Worm (Caenorhabditis elegans) whole organism, young adult: ENCODE measurements around the gene F25D1.8.

Experiments used
- B0035.1 ChIP-seq: sonication (generic microtip); optimal IDR thresholded peaks from 2 replicates; lab custom pipeline; 2016; ENCODE audit warnings: missing genetic modification characterization, mild to moderate bottlenecking, missing compliant biosample characterization, missing genotype, missing genetic modification reagents
- C17E4.6 ChIP-seq: fragments of 200-800 bp; sonication (Bioruptor generic); IDR thresholded peaks from 2 replicates; pipeline ENCODE4 v1.3.6; 2022; ENCODE audit warnings: missing genetic modification reagents, missing genetic modification characterization, missing compliant biosample characterization
- F10E7.11 ChIP-seq: sonication (generic microtip); optimal IDR thresholded peaks from 2 replicates; lab custom pipeline; 2017; ENCODE audit warnings: mild to moderate bottlenecking, missing genetic modification characterization, moderate library complexity, missing compliant biosample characterization
- F37B4.10 ChIP-seq: fragments of 200-800 bp; sonication (Bioruptor generic); IDR thresholded peaks from 2 replicates; pipeline ENCODE4 v1.3.6; 2022; ENCODE audit warnings: missing genetic modification characterization, missing compliant biosample characterization
- F39B2.1 ChIP-seq: fragments of 200-800 bp; sonication (Bioruptor generic); IDR thresholded peaks from 2 replicates; pipeline ENCODE4 v1.3.6; 2022; ENCODE audit warnings: missing genetic modification reagents, missing genetic modification characterization, missing compliant biosample characterization
- F52B5.7 ChIP-seq: sonication (generic microtip); optimal IDR thresholded peaks from 2 replicates; lab custom pipeline; 2016; ENCODE audit warnings: mild to moderate bottlenecking, missing genetic modification characterization, missing compliant biosample characterization
- K11D2.4 ChIP-seq: fragments of 200-800 bp; sonication (Bioruptor generic); IDR thresholded peaks from 2 replicates; pipeline ENCODE4 v1.3.6; 2022; ENCODE audit warnings: missing genetic modification reagents, missing genetic modification characterization, missing compliant biosample characterization
- T26A5.8 ChIP-seq: sonication (generic microtip); optimal IDR thresholded peaks from 2 replicates; lab custom pipeline; 2016; ENCODE audit warnings: missing genetic modification characterization, missing compliant biosample characterization
- Y56A3A.18 ChIP-seq: fragments of 200-800 bp; sonication (Bioruptor generic); IDR thresholded peaks from 2 replicates; pipeline ENCODE4 v1.3.6; 2022; ENCODE audit warnings: missing genetic modification reagents, missing genetic modification characterization, missing compliant biosample characterization
- akir-1 ChIP-seq: fragments of 200-800 bp; sonication (Bioruptor generic); optimal IDR thresholded peaks from 2 replicates; lab custom pipeline; 2018; ENCODE audit warnings: mild to moderate bottlenecking, missing genetic modification characterization, moderate library complexity, missing compliant biosample characterization
- ama-1 ChIP-seq, 3 experiments: fragments of 150-350 bp in 1 of 3; sonication (generic microtip) in 2 of 3; optimal IDR thresholded peaks; 2 replicates each; lab custom pipeline; 2014 to 2018; ENCODE audit warnings: missing biosample characterization in 2 of 3, missing genetic modification characterization in 2 of 3, missing genetic modification reagents in 2 of 3
- aptf-2 ChIP-seq: fragments of 200-800 bp; sonication (Bioruptor generic); conservative IDR thresholded peaks from 2 replicates; pipeline ENCODE4 v1.3.6; 2022; ENCODE audit warnings: missing genetic modification reagents, missing genetic modification characterization, missing compliant biosample characterization
- aptf-3 ChIP-seq: fragments of 200-800 bp; sonication (Bioruptor generic); IDR thresholded peaks from 2 replicates; pipeline ENCODE4 v1.3.6; 2022; ENCODE audit warnings: missing genetic modification characterization, missing compliant biosample characterization
- attf-3 ChIP-seq: fragments of 200-800 bp; sonication (Bioruptor generic); conservative IDR thresholded peaks from 2 replicates; pipeline ENCODE4 v1.3.6; 2022; ENCODE audit warnings: missing genetic modification reagents, missing genetic modification characterization, missing compliant biosample characterization
- attf-5 ChIP-seq: fragments of 200-800 bp; sonication (Bioruptor generic); optimal IDR thresholded peaks from 2 replicates; lab custom pipeline; 2018; ENCODE audit warnings: mild to moderate bottlenecking, missing genetic modification characterization, missing compliant biosample characterization
- cebp-2 ChIP-seq: fragments of 200-800 bp; sonication (Bioruptor generic); IDR thresholded peaks from 2 replicates; pipeline ENCODE4 v1.3.6; 2022; ENCODE audit warnings: missing genetic modification characterization, missing compliant biosample characterization
- ceh-100 ChIP-seq: fragments of 200-800 bp; sonication (Bioruptor generic); IDR thresholded peaks from 2 replicates; pipeline ENCODE4 v1.3.6; 2022; ENCODE audit warnings: missing genetic modification reagents, missing genetic modification characterization, missing compliant biosample characterization
- ceh-27 ChIP-seq: fragments of 200-800 bp; sonication (Bioruptor generic); optimal IDR thresholded peaks from 2 replicates; lab custom pipeline; 2018; ENCODE audit warnings: mild to moderate bottlenecking, missing genetic modification characterization, moderate library complexity, missing compliant biosample characterization
- ceh-40 ChIP-seq: fragments of 200-800 bp; sonication (Bioruptor generic); IDR thresholded peaks from 2 replicates; pipeline ENCODE4 v1.3.6; 2022; ENCODE audit warnings: missing genetic modification characterization, missing compliant biosample characterization
- ceh-58 ChIP-seq: fragments of 200-800 bp; sonication (Bioruptor generic); IDR thresholded peaks from 2 replicates; pipeline ENCODE4 v1.3.6; 2022; ENCODE audit warnings: missing genetic modification characterization, missing compliant biosample characterization
- ceh-91 ChIP-seq: fragments of 200-800 bp; sonication (Bioruptor generic); IDR thresholded peaks from 2 replicates; pipeline ENCODE4 v1.3.6; 2022; ENCODE audit warnings: missing genetic modification reagents, missing genetic modification characterization, missing compliant biosample characterization
- dox-1 ChIP-seq: fragments of 200-800 bp; sonication (Bioruptor generic); IDR thresholded peaks from 2 replicates; pipeline ENCODE4 v1.3.6; 2022; ENCODE audit warnings: missing genetic modification reagents, missing genetic modification characterization, missing compliant biosample characterization
- dpff-1 ChIP-seq: sonication (generic microtip); optimal IDR thresholded peaks from 2 replicates; lab custom pipeline; 2017; ENCODE audit warnings: mild to moderate bottlenecking, missing genetic modification characterization, missing compliant biosample characterization
- egl-18 ChIP-seq: fragments of 200-800 bp; sonication (Bioruptor generic); IDR thresholded peaks from 2 replicates; pipeline ENCODE4 v1.3.6; 2022; ENCODE audit warnings: missing genetic modification reagents, missing genetic modification characterization, missing compliant biosample characterization
- egl-44 ChIP-seq: fragments of 200-800 bp; sonication (Bioruptor generic); IDR thresholded peaks from 2 replicates; pipeline ENCODE4 v1.3.6; 2022; ENCODE audit warnings: missing genetic modification reagents, missing genetic modification characterization, missing compliant biosample characterization
- ets-4 ChIP-seq: fragments of 200-800 bp; sonication (Bioruptor generic); optimal IDR thresholded peaks from 2 replicates; lab custom pipeline; 2018; ENCODE audit warnings: mild to moderate bottlenecking, missing genetic modification characterization, missing compliant biosample characterization
- fkh-3 ChIP-seq: sonication (generic microtip); optimal IDR thresholded peaks from 2 replicates; lab custom pipeline; 2016; ENCODE audit warnings: mild to moderate bottlenecking, missing genetic modification characterization, missing compliant biosample characterization
- lag-1 ChIP-seq: fragments of 200-800 bp; sonication (Bioruptor generic); IDR thresholded peaks from 2 replicates; pipeline ENCODE4 v1.3.6; 2022; ENCODE audit warnings: missing genetic modification reagents, missing genetic modification characterization, missing compliant biosample characterization
- lir-1 ChIP-seq: fragments of 200-800 bp; sonication (Bioruptor generic); conservative IDR thresholded peaks from 2 replicates; pipeline ENCODE4 v1.3.6; 2022; ENCODE audit warnings: missing genetic modification reagents, missing genetic modification characterization, missing compliant biosample characterization
- mcd-1 ChIP-seq: fragments of 200-800 bp; sonication (Bioruptor generic); IDR thresholded peaks from 2 replicates; pipeline ENCODE4 v1.3.6; 2022; ENCODE audit warnings: missing genetic modification reagents, missing genetic modification characterization, missing compliant biosample characterization
- nfya-1 ChIP-seq: sonication (generic microtip); optimal IDR thresholded peaks from 2 replicates; lab custom pipeline; 2017; ENCODE audit warnings: antibody characterized with exemption, missing compliant biosample characterization, missing genetic modification characterization, borderline replicate concordance; ENCODE audit not compliant: insufficient read depth
- nfyb-1 ChIP-seq: fragments of 200-800 bp; sonication (Bioruptor generic); IDR thresholded peaks from 2 replicates; pipeline ENCODE4 v1.3.6; 2022; ENCODE audit warnings: missing genetic modification reagents, missing genetic modification characterization, missing compliant biosample characterization
- nhr-80 ChIP-seq: sonication (generic microtip); optimal IDR thresholded peaks from 2 replicates; lab custom pipeline; 2016; ENCODE audit warnings: missing genetic modification characterization, missing compliant biosample characterization
- rec-8 ChIP-seq, 2 experiments: sonication (generic microtip); optimal IDR thresholded peaks; 2 replicates each; lab custom pipeline; 2016; ENCODE audit warnings: mild to moderate bottlenecking in 2 of 2, missing genetic modification characterization in 2 of 2, missing genetic modification reagents in 2 of 2, missing genotype in 2 of 2, missing biosample characterization in 1 of 2, missing compliant biosample characterization in 1 of 2, moderate library complexity in 1 of 2
- repo-1 ChIP-seq: sonication (generic microtip); optimal IDR thresholded peaks from 2 replicates; lab custom pipeline; 2017; ENCODE audit warnings: mild to moderate bottlenecking, missing genetic modification characterization, missing compliant biosample characterization
- sea-2 ChIP-seq: fragments of 200-800 bp; sonication (Bioruptor generic); IDR thresholded peaks from 2 replicates; pipeline ENCODE4 v1.3.6; 2022; ENCODE audit warnings: missing genetic modification characterization, missing compliant biosample characterization
- snpc-1.3 ChIP-seq: sonication (generic microtip); optimal IDR thresholded peaks from 2 replicates; lab custom pipeline; 2017; ENCODE audit warnings: missing genetic modification characterization, mild to moderate bottlenecking, missing compliant biosample characterization, antibody characterized with exemption, moderate library complexity, missing genotype, missing genetic modification reagents; ENCODE audit not compliant: insufficient read depth
- snpc-4 ChIP-seq, 5 experiments: fragments of 150-350 bp in 1 of 5; sonication (generic microtip) in 4 of 5; optimal IDR thresholded peaks; 2 replicates each; lab custom pipeline; 2014 to 2018; ENCODE audit warnings: missing genetic modification characterization in 5 of 5, missing biosample characterization in 3 of 5, antibody characterized with exemption in 2 of 5, mild to moderate bottlenecking in 2 of 5, missing compliant biosample characterization in 2 of 5, missing genotype in 2 of 5, moderate library complexity in 2 of 5, missing genetic modification reagents in 1 of 5
- tbp1 ChIP-seq: fragments of 200-800 bp; sonication (Bioruptor generic); optimal IDR thresholded peaks from 2 replicates; lab custom pipeline; 2018; ENCODE audit warnings: mild to moderate bottlenecking, missing genetic modification characterization, missing compliant biosample characterization
- unc-62 ChIP-seq: fragments of 150-350 bp; optimal IDR thresholded peaks from 2 replicates; lab custom pipeline; 2014; ENCODE audit warnings: missing biosample characterization, missing genetic modification reagents, missing genetic modification characterization
- xnd-1 ChIP-seq: sonication (generic microtip); optimal IDR thresholded peaks from 2 replicates; lab custom pipeline; 2016; ENCODE audit warnings: missing genotype, missing genetic modification reagents, missing genetic modification characterization, missing compliant biosample characterization
- ztf-18 ChIP-seq: sonication (generic microtip); optimal IDR thresholded peaks from 2 replicates; lab custom pipeline; 2016; ENCODE audit warnings: missing genotype, mild to moderate bottlenecking, missing genetic modification characterization, missing compliant biosample characterization
- ztf-22 ChIP-seq: fragments of 200-800 bp; sonication (Bioruptor generic); optimal IDR thresholded peaks from 2 replicates; lab custom pipeline; 2018; ENCODE audit warnings: mild to moderate bottlenecking, missing genetic modification characterization, moderate library complexity, missing compliant biosample characterization

The F25D1.8 gene

DNA sequence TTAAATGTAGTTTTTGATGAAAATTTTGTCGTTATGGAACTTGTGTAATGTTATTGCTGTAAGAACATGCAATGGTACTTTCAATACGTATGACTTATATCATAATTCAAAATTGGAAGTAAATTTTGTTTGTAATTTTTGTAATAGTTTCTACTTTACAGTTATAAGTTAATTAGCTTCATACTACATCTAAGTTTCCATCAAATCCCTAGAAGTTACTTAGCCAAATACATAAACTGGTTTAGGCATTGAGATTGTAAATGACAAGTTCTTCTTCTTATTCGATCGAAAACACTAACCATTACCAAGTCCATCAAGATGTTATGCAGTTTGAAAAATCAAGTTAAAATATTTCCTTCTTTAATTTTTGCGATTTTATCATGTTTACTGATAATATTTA lies 10.5 kb downstream of the F25D1.8 start, which contains the start of gene F32G8.2:
TSS of gene F32G8.2 (plus strand) at position 301 of the 400 bp plus-strand sequence.
- TF ChIP-seq ets-4 (GFP tag; lab: Kevin White, UChicago) = no peak
- TF ChIP-seq akir-1 (GFP tag; lab: Kevin White, UChicago) = no peak
- TF ChIP-seq cebp-2 (GFP tag; lab: Robert Waterston, UW) = no peak
- no peak for TF ChIP-seq nhr-80 (tag; lab: Kevin White, UChicago)
- no peak for TF ChIP-seq sea-2 (GFP tag; lab: Robert Waterston, UW)
- TF ChIP-seq unc-62 (GFP tag; lab: Kevin White, UChicago) = no peak
- no peak for TF ChIP-seq F10E7.11 (tag; lab: Kevin White, UChicago)
- no peak for TF ChIP-seq dpff-1
- TF ChIP-seq, all 124 proteins: peak for 0

DNA sequence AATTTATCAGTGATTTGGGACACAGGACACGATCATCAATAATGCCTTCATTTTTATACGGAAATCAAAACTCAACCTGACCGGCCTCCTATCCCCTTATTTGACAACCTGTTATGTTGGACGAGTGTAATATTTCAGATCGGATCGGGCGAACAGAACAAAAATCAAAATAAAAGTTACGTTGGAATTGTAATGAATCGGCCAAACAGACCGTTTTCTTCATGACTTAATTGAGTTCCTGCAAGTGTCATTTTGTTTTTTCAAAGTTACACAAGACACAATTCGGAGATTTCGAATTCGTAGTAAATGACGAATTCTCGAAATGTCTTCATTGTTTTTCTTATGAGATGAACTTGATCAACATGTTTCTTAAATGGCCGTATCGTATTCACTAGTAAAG lies 16.0 kb downstream of the F25D1.8 start, which contains the start of gene F32G8.3:
TSS of gene F32G8.3 (minus strand) at position 101 of the 400 bp plus-strand sequence.
- TF ChIP-seq ama-1 (optimal IDR thresholded peaks at IDR 0.05; lab: Kevin White, UChicago) (no peak), ama-1 (GFP tag; optimal IDR thresholded peaks at IDR 0.05; lab: Kevin White, UChicago) (no peak), xnd-1 (no peak), ztf-18 (no peak)

DNA sequence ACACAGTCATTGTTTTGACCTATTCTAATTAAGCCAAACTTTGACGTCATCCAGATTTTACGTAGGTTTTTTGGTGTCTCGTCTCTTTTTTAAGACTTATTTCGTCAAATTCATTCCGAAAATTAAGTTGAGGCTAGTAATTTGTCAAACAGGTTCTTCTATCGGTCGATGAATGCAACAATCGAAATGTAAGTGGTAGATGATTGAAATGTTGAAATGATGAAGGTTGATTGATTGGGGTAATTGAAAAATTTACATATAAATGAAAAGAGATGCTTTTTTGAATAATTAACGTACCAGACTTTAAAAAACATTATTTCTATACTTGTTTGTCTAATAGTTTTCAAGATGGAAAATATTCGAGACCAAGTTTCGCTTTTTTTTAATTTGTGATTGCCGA lies 17.1 kb downstream of the F25D1.8 start:
- TF ChIP-seq egl-18 (GFP tag; lab: Robert Waterston, UW) (no peak), mcd-1 (GFP tag; lab: Robert Waterston, UW) (no peak), F37B4.10 (no peak), repo-1 (no peak), akir-1 (GFP tag; lab: Kevin White, UChicago) (no peak), dox-1 (GFP tag; lab: Robert Waterston, UW) (no peak), fkh-3 (tag; lab: Kevin White, UChicago) (no peak), B0035.1 (tag; lab: Kevin White, UChicago) (no peak), lag-1 (GFP tag; lab: Robert Waterston, UW) (no peak), Y56A3A.18 (no peak), ztf-22 (GFP tag; lab: Kevin White, UChicago) (no peak), xnd-1 (no peak), egl-44 (GFP tag; lab: Robert Waterston, UW) (no peak), lir-1 (GFP tag; lab: Robert Waterston, UW) (no peak), F10E7.11 (tag; lab: Kevin White, UChicago) (no peak), C17E4.6 (GFP tag; lab: Robert Waterston, UW) (no peak), K11D2.4 (GFP tag; lab: Robert Waterston, UW) (no peak), nfyb-1 (no peak), attf-3 (GFP tag; lab: Robert Waterston, UW) (no peak)
- TF ChIP-seq, all 124 proteins: peak for 0

DNA sequence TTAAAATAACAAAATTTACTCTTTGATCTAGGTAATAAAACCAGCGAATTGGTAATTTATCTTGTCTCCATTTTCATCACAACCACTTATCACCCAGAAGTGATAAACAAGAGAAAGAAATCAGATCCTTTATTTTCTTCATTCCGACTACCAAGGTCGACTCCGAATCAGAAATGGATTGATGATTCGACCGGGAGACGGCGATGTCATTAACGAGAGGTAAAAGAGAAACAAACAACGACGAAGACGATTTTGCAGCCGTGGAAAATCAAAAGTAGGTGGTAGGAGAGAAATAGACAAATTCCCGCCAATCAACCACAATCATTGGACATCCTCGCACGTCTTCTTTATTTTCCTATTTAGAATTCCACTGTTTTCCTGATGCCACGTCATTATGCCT lies 17.9 kb downstream of the F25D1.8 start:
- TF ChIP-seq tbp1 (GFP tag; lab: Kevin White, UChicago) (no peak), snpc-1.3 (no peak), rec-8 (tag; optimal IDR thresholded peaks at IDR 0.05; lab: Kevin White, UChicago) (no peak), aptf-2 (no peak)

DNA sequence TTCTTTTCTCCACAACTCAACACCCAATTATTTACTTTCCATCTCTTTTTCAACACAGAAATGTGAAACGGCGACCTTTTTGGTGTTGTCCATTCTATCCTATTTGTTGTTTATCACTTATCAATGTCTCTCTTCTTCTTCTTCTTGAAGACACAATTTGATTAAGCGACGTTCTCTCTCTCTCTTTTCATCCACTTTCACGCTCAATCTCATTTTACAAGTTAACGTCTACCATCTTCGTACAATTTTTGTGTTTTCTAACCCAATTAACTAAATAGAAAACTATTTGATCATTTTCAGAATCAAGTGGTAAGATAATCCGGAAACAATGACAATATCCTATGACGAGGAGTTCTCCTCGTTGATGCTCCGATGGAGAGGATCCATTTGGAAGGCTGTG lies 18.5 kb downstream of the F25D1.8 start, which contains the start of gene best-14:
TSS of gene best-14 (plus strand) at position 301 of the 400 bp plus-strand sequence.
- no peak for TF ChIP-seq ceh-40 (GFP tag; lab: Robert Waterston, UW)
- TF ChIP-seq snpc-4 (GFP tag; optimal IDR thresholded peaks at IDR 0.05; lab: Kevin White, UChicago) = no peak
- no peak for TF ChIP-seq snpc-4 (tag; optimal IDR thresholded peaks at IDR 0.05; lab: Kevin White, UChicago)
- no peak for TF ChIP-seq ceh-91
- TF ChIP-seq aptf-3 = no peak
- TF ChIP-seq T26A5.8 (tag; lab: Kevin White, UChicago) = no peak
- TF ChIP-seq F39B2.1 (GFP tag; lab: Robert Waterston, UW) = no peak
- TF ChIP-seq nfya-1 = no peak
- no peak for TF ChIP-seq ceh-27
- TF ChIP-seq ceh-100 (GFP tag; lab: Robert Waterston, UW) = no peak
- TF ChIP-seq Y56A3A.18 = no peak
- TF ChIP-seq F52B5.7 (tag; lab: Kevin White, UChicago) = no peak
- no peak for TF ChIP-seq attf-5 (GFP tag; lab: Kevin White, UChicago)
- no peak for TF ChIP-seq ceh-58 (GFP tag; lab: Robert Waterston, UW)
